Fruit fly (Drosophila melanogaster): ENCODE results near the gene CCKLR-17D1.

DNA sequence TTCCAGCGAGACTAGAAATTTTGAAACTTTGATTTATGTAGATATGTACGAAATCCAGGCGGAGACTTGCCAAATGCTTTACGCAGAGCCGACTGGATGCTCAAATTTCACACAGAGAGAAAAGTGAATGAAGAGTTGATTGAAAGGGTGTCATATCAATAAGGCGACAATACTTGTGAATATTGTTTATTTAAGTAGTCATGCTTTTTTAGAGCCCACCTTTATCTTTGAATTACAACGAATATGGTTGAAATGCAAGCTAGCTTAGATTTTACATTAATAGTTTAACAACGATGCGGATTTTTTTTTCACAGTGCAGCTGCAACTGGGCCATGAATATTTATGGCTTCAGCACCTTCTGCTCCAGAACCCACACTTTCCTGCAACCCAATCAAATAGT is 13.4 kb upstream of the CCKLR-17D1 start, which contains the start of gene CG6873:
- TF ChIP-seq Hr96 (GFP tag; optimal IDR thresholded peaks at IDR 0.05) (no peak), CG5204 (GFP tag; optimal IDR thresholded peaks at IDR 0.05) (no peak), Crg-1 (GFP tag; optimal IDR thresholded peaks at IDR 0.05) (no peak), Mnt (GFP tag; optimal IDR thresholded peaks at IDR 0.05) (no peak), CG33017 (tag; optimal IDR thresholded peaks at IDR 0.05) (no peak), cic (GFP tag; optimal IDR thresholded peaks at IDR 0.05) (no peak), CG14711 (tag; optimal IDR thresholded peaks at IDR 0.05) (no peak), CG11617 (GFP tag; optimal IDR thresholded peaks at IDR 0.05) (no peak), kay (GFP tag; ENCODE audit: borderline replicate concordance) (no peak), CG7101 (tag; optimal IDR thresholded peaks at IDR 0.05) (no peak), CG7045 (GFP tag; optimal IDR thresholded peaks at IDR 0.05) (no peak), bab1 (GFP tag; optimal IDR thresholded peaks at IDR 0.05) (no peak), toe (GFP tag; optimal IDR thresholded peaks at IDR 0.05) (no peak), CG12768 (GFP tag; optimal IDR thresholded peaks at IDR 0.05) (no peak)

All from whole organism, adult.